Fruit fly (Drosophila melanogaster): Measurements from ENCODE around the gene GMF.

GMF gene

DNA sequence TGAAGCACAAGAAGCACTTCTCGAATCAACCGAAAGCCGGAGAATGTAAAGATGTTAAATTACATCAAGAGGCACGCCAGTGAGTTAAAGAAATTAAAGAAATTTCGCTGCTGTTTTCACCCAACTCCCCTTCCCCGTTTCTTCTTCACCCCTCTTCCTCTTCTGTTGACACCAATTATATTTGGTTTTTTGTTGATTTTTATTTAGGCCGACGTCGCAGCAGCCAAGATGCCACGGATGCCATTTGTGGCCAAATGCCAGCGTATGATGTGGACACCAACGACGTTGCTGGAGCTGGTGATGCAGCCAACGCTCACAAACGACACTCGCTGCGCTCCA, 14.4 kb downstream of the GMF start:
- no peak for TF ChIP-seq Sox15 (GFP tag; optimal IDR thresholded peaks at IDR 0.05)
- TF ChIP-seq cyc (GFP tag; optimal IDR thresholded peaks at IDR 0.05) = no peak
- TF ChIP-seq CG6854 (GFP tag; optimal IDR thresholded peaks at IDR 0.05) = no peak
- TF ChIP-seq dsx (GFP tag; optimal IDR thresholded peaks at IDR 0.05; ENCODE audit: poor library complexity, severe bottlenecking) = no peak
- TF ChIP-seq Ets96B (tag; optimal IDR thresholded peaks at IDR 0.05) = no peak
- TF ChIP-seq CG6163 (GFP tag; IDR thresholded peaks at IDR 0.05) = no peak
- TF ChIP-seq lz (GFP tag; optimal IDR thresholded peaks at IDR 0.05) = no peak
- no peak for TF ChIP-seq acj6 (GFP tag; optimal IDR thresholded peaks at IDR 0.05)
- no peak for TF ChIP-seq svp (GFP tag)
- no peak for TF ChIP-seq spab (GFP tag; optimal IDR thresholded peaks at IDR 0.05)

DNA sequence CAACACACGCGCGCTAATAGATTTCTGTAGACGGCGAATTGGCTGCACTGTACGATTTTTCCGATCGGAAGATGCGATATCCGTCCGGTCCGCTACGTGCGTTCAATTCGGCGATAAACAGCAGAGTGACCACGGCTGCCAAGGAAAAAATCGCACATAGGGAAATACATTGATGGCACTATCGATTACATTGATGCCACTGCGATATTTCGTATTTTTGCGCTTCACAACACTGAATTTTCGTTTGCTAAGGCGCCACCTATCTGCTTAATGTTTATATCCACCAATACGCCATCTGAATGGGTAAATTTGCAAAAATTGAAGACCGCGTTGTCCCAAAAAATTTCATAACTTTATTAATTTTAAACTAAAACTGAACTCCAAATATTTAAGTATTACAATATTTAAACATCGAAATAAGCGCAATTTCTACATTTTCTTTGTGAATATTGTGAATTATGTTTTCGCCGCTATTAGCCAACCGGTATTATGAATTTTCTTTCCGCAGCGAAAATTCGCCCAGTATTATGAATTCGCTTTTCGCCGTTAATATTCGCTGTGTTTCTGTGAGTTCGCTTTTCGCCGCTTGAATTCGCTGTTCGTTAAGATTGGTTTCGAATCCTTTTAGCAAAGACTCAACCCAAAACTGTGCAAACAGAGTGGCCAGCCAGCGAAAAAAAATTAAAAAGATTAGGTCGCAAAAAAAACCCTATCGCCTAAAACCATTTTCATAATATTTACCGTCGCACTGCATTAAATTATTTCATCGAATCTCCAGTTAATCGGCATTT, 15.0 kb downstream of the GMF start, which contains the start of the genes crp and pkaap:
Gene crp (minus strand): TSS at position 129 of the 791 bp plus-strand sequence.
Gene pkaap (plus strand): TSS at position 689 of the 791 bp plus-strand sequence.
- peak; percentile 77 for TF ChIP-seq Smox (GFP tag; optimal IDR thresholded peaks at IDR 0.05)
- no peak for TF ChIP-seq Gug (GFP tag; IDR thresholded peaks at IDR 0.05)
- no peak for TF ChIP-seq Sox102F (GFP tag; optimal IDR thresholded peaks at IDR 0.05)
- no peak for TF ChIP-seq spab (GFP tag; optimal IDR thresholded peaks at IDR 0.05)
- peak; percentile 79 for TF ChIP-seq lz (GFP tag; optimal IDR thresholded peaks at IDR 0.05)
- peak; percentile 41 for TF ChIP-seq CG6792 (GFP tag; optimal IDR thresholded peaks at IDR 0.05)
- peak; percentile 69 for TF ChIP-seq dsx (GFP tag; optimal IDR thresholded peaks at IDR 0.05; ENCODE audit: poor library complexity, severe bottlenecking)
- TF ChIP-seq cyc (GFP tag; optimal IDR thresholded peaks at IDR 0.05) = peak; percentile 81
- TF ChIP-seq Met (GFP tag; optimal IDR thresholded peaks at IDR 0.05) = peak; percentile 74
- peak; percentile 81 for TF ChIP-seq Hr39 (GFP tag; optimal IDR thresholded peaks at IDR 0.05)
- peak; percentile 82 for TF ChIP-seq CG3919 (GFP tag; optimal IDR thresholded peaks at IDR 0.05)
- TF ChIP-seq Sox14 (GFP tag; optimal IDR thresholded peaks at IDR 0.05) = peak; percentile 62
- peak; percentile 53 for TF ChIP-seq CG7368 (GFP tag; optimal IDR thresholded peaks at IDR 0.05)
- no peak for TF ChIP-seq CG8632 (GFP tag; optimal IDR thresholded peaks at IDR 0.05)
- TF ChIP-seq Eip75B (GFP tag; optimal IDR thresholded peaks at IDR 0.05) = peak; percentile 60
- TF ChIP-seq CG6276 (GFP tag; optimal IDR thresholded peaks at IDR 0.05) = no peak
- peak; percentile 37 to 57 for TF ChIP-seq ss (GFP tag; optimal IDR thresholded peaks at IDR 0.05)
- peak; percentile 15 for TF ChIP-seq CG10669 (GFP tag; optimal IDR thresholded peaks at IDR 0.05)
- peak; percentile 27 for TF ChIP-seq dac (GFP tag; optimal IDR thresholded peaks at IDR 0.05)
- peak; percentile 83 for TF ChIP-seq CG31627 (GFP tag; optimal IDR thresholded peaks at IDR 0.05)
- TF ChIP-seq CG3032 (tag; optimal IDR thresholded peaks at IDR 0.05) = peak; percentile 21
- TF ChIP-seq Sox15 (GFP tag; optimal IDR thresholded peaks at IDR 0.05) = peak; percentile 25
- peak; percentile 14 for TF ChIP-seq CG16779 (tag; optimal IDR thresholded peaks at IDR 0.05)
- no peak for TF ChIP-seq CG11762 (GFP tag; optimal IDR thresholded peaks at IDR 0.05; ENCODE audit: insufficient read depth)
- TF ChIP-seq CG15336 (GFP tag; IDR thresholded peaks at IDR 0.05) = no peak
- peak; percentile 77 for TF ChIP-seq pdm3 (GFP tag; optimal IDR thresholded peaks at IDR 0.05)
- peak; percentile 65 for TF ChIP-seq CG1621 (tag; optimal IDR thresholded peaks at IDR 0.05)
- TF ChIP-seq vri (GFP tag; optimal IDR thresholded peaks at IDR 0.05) = peak; percentile 58
- TF ChIP-seq fkh (GFP tag; optimal IDR thresholded peaks at IDR 0.05) = peak; percentile 94
- TF ChIP-seq CG32006 (GFP tag; optimal IDR thresholded peaks at IDR 0.05) = peak; percentile 28
- no peak for TF ChIP-seq CG34406 (GFP tag; optimal IDR thresholded peaks at IDR 0.05)
- peak; percentile 60 for TF ChIP-seq Ets21C (GFP tag; optimal IDR thresholded peaks at IDR 0.05)
- TF ChIP-seq CG11902 (GFP tag; optimal IDR thresholded peaks at IDR 0.05) = peak; percentile 59
- TF ChIP-seq CG6163 (GFP tag; IDR thresholded peaks at IDR 0.05) = no peak
- TF ChIP-seq CG6854 (GFP tag; optimal IDR thresholded peaks at IDR 0.05) = peak; percentile 28
- no peak for TF ChIP-seq CG11294 (GFP tag; IDR thresholded peaks at IDR 0.05)
- TF ChIP-seq achi (GFP tag; optimal IDR thresholded peaks at IDR 0.05) = peak; percentile 21
- peak; percentile 48 for TF ChIP-seq fd85E (GFP tag; optimal IDR thresholded peaks at IDR 0.05)
- TF ChIP-seq CG9139 (GFP tag; optimal IDR thresholded peaks at IDR 0.05) = peak; percentile 57
- TF ChIP-seq Eip78C (GFP tag) = peak; percentile 80
- TF ChIP-seq CG4318 (GFP tag; optimal IDR thresholded peaks at IDR 0.05) = no peak
- TF ChIP-seq fd59A (GFP tag; optimal IDR thresholded peaks at IDR 0.05) = no peak
- no peak for TF ChIP-seq CG8119 (GFP tag; IDR thresholded peaks at IDR 0.05)
- peak; percentile 76 for TF ChIP-seq esn (GFP tag; optimal IDR thresholded peaks at IDR 0.05)
- TF ChIP-seq Lpt (GFP tag; optimal IDR thresholded peaks at IDR 0.05) = no peak

All from whole organism, prepupa.